Worm (Caenorhabditis elegans) whole organism, L3 larva: Measurements from ENCODE around the gene C27D6.12.

Experiments
- R02D3.7 ChIP-seq: fragments of 150-350 bp; optimal IDR thresholded peaks from 2 replicates; lab custom pipeline; 2014; ENCODE audit warnings: missing biosample characterization, missing genetic modification characterization
- ZK546.5 ChIP-seq: sonication (generic microtip); optimal IDR thresholded peaks from 2 replicates; lab custom pipeline; 2017; ENCODE audit warnings: missing biosample characterization, missing genetic modification characterization
- aly-2 ChIP-seq: fragments of 150-350 bp; optimal IDR thresholded peaks from 2 replicates; lab custom pipeline; 2014; ENCODE audit warnings: missing biosample characterization, missing genetic modification characterization
- ceh-28 ChIP-seq: fragments of 150-350 bp; optimal IDR thresholded peaks from 2 replicates; lab custom pipeline; 2014; ENCODE audit warnings: missing biosample characterization, missing genetic modification reagents, missing genetic modification characterization
- ceh-82 ChIP-seq: fragments of 150-350 bp; optimal IDR thresholded peaks from 2 replicates; lab custom pipeline; 2014; ENCODE audit warnings: missing biosample characterization, missing genetic modification characterization
- ceh-9 ChIP-seq: sonication (generic microtip); optimal IDR thresholded peaks from 2 replicates; lab custom pipeline; 2018; ENCODE audit warnings: missing biosample characterization, missing genetic modification characterization
- daf-12 ChIP-seq: fragments of 150-350 bp; optimal IDR thresholded peaks from 2 replicates; lab custom pipeline; 2014; ENCODE audit warnings: missing biosample characterization, missing genetic modification reagents, missing genetic modification characterization
- egl-27 ChIP-seq: sonication (generic microtip); optimal IDR thresholded peaks from 4 replicates; lab custom pipeline; 2017; ENCODE audit warnings: missing biosample characterization, missing genetic modification reagents, missing genetic modification characterization
- egl-5 ChIP-seq: fragments of 150-350 bp; optimal IDR thresholded peaks from 2 replicates; lab custom pipeline; 2017; ENCODE audit warnings: missing biosample characterization, missing genetic modification reagents, missing genetic modification characterization, inconsistent platforms
- elt-1 ChIP-seq: fragments of 150-350 bp; optimal IDR thresholded peaks from 2 replicates; lab custom pipeline; 2014; ENCODE audit warnings: missing biosample characterization, missing genetic modification characterization
- elt-2 ChIP-seq: sonication (generic microtip); optimal IDR thresholded peaks from 2 replicates; lab custom pipeline; 2016; ENCODE audit warnings: missing genetic modification reagents, mild to moderate bottlenecking, missing genetic modification characterization, missing compliant biosample characterization
- elt-3 ChIP-seq, 3 experiments: fragments of 150-350 bp in 1 of 3; sonication (generic microtip) in 2 of 3; optimal IDR thresholded peaks; 2 replicates in 2 of 3; 4 replicates in 1 of 3; lab custom pipeline; 2014 to 2017; ENCODE audit warnings: missing biosample characterization in 3 of 3, missing genetic modification characterization in 3 of 3
- fkh-10 ChIP-seq: sonication (generic microtip); optimal IDR thresholded peaks from 2 replicates; lab custom pipeline; 2017; ENCODE audit warnings: missing biosample characterization, missing genetic modification reagents, missing genetic modification characterization
- fos-1 ChIP-seq: fragments of 150-350 bp; optimal IDR thresholded peaks from 2 replicates; lab custom pipeline; 2014; ENCODE audit warnings: missing biosample characterization, missing genetic modification characterization
- hmg-11 ChIP-seq: sonication (generic microtip); optimal IDR thresholded peaks from 2 replicates; lab custom pipeline; 2016; ENCODE audit warnings: missing genetic modification characterization, missing compliant biosample characterization
- jun-1 ChIP-seq: fragments of 150-350 bp; optimal IDR thresholded peaks from 2 replicates; lab custom pipeline; 2014; ENCODE audit warnings: missing biosample characterization, missing genetic modification reagents, missing genetic modification characterization
- lin-15B ChIP-seq: fragments of 150-350 bp; optimal IDR thresholded peaks from 2 replicates; lab custom pipeline; 2014; ENCODE audit warnings: missing biosample characterization, missing genetic modification characterization
- lin-39 ChIP-seq: fragments of 150-350 bp; optimal IDR thresholded peaks from 2 replicates; lab custom pipeline; 2018; ENCODE audit warnings: missing biosample characterization, missing genetic modification reagents, missing genetic modification characterization
- lsy-12 ChIP-seq: sonication (generic microtip); optimal IDR thresholded peaks from 2 replicates; lab custom pipeline; 2016; ENCODE audit warnings: mild to moderate bottlenecking, missing genetic modification characterization, missing compliant biosample characterization
- mdl-1 ChIP-seq: fragments of 150-350 bp; optimal IDR thresholded peaks from 2 replicates; lab custom pipeline; 2014; ENCODE audit warnings: missing biosample characterization, missing genetic modification characterization
- mml-1 ChIP-seq: fragments of 150-350 bp; sonication (generic microtip); optimal IDR thresholded peaks from 3 replicates; lab custom pipeline; 2014; ENCODE audit warnings: missing biosample characterization, missing genetic modification characterization
- nfya-1 ChIP-seq: sonication (generic microtip); optimal IDR thresholded peaks from 2 replicates; lab custom pipeline; 2017; ENCODE audit warnings: missing genetic modification characterization, mild to moderate bottlenecking, missing compliant biosample characterization, antibody characterized with exemption, moderate library complexity; ENCODE audit not compliant: insufficient read depth
- nhr-12 ChIP-seq: fragments of 150-350 bp; optimal IDR thresholded peaks from 2 replicates; lab custom pipeline; 2014; ENCODE audit warnings: missing biosample characterization, missing genetic modification characterization
- nhr-23 ChIP-seq: fragments of 150-350 bp; optimal IDR thresholded peaks from 2 replicates; lab custom pipeline; 2014; ENCODE audit warnings: missing biosample characterization, missing genetic modification reagents, missing genetic modification characterization
- nhr-237 ChIP-seq: fragments of 150-350 bp; optimal IDR thresholded peaks from 2 replicates; lab custom pipeline; 2014; ENCODE audit warnings: missing biosample characterization, missing genetic modification characterization
- nhr-25 ChIP-seq: sonication (generic microtip); optimal IDR thresholded peaks from 2 replicates; lab custom pipeline; 2017; ENCODE audit warnings: missing biosample characterization, missing genetic modification characterization
- nhr-28 ChIP-seq: fragments of 150-350 bp; optimal IDR thresholded peaks from 2 replicates; lab custom pipeline; 2014; ENCODE audit warnings: missing biosample characterization, missing genetic modification characterization
- nhr-43 ChIP-seq: sonication (generic microtip); optimal IDR thresholded peaks from 2 replicates; lab custom pipeline; 2016; ENCODE audit warnings: mild to moderate bottlenecking, missing genetic modification characterization, missing compliant biosample characterization; ENCODE audit not compliant: poor library complexity, severe bottlenecking
- nhr-67 ChIP-seq: fragments of 150-350 bp; optimal IDR thresholded peaks from 2 replicates; lab custom pipeline; 2014; ENCODE audit warnings: missing biosample characterization, missing genetic modification characterization
- nhr-76 ChIP-seq: fragments of 150-350 bp; sonication (generic microtip); optimal IDR thresholded peaks from 5 replicates; lab custom pipeline; 2014; ENCODE audit warnings: missing biosample characterization, missing genetic modification characterization
- nhr-77 ChIP-seq: fragments of 150-350 bp; optimal IDR thresholded peaks from 2 replicates; lab custom pipeline; 2014; ENCODE audit warnings: missing biosample characterization, missing genetic modification characterization
- pha-4 ChIP-seq: fragments of 150-350 bp; optimal IDR thresholded peaks from 2 replicates; lab custom pipeline; 2014; ENCODE audit warnings: missing biosample characterization, missing genetic modification reagents, missing genetic modification characterization
- pqm-1 ChIP-seq: fragments of 150-350 bp; optimal IDR thresholded peaks from 2 replicates; lab custom pipeline; 2017; ENCODE audit warnings: missing biosample characterization, missing genetic modification characterization, inconsistent platforms
- skn-1 ChIP-seq: fragments of 150-350 bp; optimal IDR thresholded peaks from 2 replicates; lab custom pipeline; 2014; ENCODE audit warnings: missing biosample characterization, missing genetic modification characterization
- snpc-4 ChIP-seq: fragments of 150-350 bp; optimal IDR thresholded peaks from 2 replicates; lab custom pipeline; 2014; ENCODE audit warnings: missing biosample characterization, missing genetic modification characterization
- tbx-2 ChIP-seq: sonication (generic microtip); optimal IDR thresholded peaks from 2 replicates; lab custom pipeline; 2016; ENCODE audit warnings: mild to moderate bottlenecking, missing genetic modification characterization, missing compliant biosample characterization
- unc-62 ChIP-seq: fragments of 150-350 bp; sonication (generic microtip); optimal IDR thresholded peaks from 4 replicates; lab custom pipeline; 2014; ENCODE audit warnings: missing biosample characterization, missing genetic modification reagents, missing genetic modification characterization
- ztf-11 ChIP-seq: fragments of 150-350 bp; optimal IDR thresholded peaks from 2 replicates; lab custom pipeline; 2014; ENCODE audit warnings: missing biosample characterization, missing genetic modification characterization
- ztf-4 ChIP-seq: fragments of 150-350 bp; optimal IDR thresholded peaks from 2 replicates; lab custom pipeline; 2014; ENCODE audit warnings: missing biosample characterization, missing genetic modification characterization

The C27D6.12 gene

DNA sequence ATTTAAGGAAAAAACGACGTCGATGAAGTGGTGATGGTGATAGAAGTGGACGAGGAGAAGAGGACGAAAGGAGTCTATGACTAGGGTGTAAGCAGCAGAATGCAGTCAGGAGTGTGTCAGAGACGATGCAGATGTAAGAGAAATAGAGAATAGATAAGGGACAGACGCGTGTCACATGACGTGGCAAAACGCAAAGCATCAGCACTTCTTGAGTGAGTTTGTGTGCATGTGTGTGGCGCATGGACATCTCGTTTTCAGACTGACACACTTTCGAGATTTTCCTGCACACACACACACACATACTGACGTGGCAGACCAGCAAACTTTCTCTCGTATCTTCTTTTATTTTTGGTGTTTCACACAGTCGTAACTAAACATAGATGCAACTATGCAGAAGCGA, 4.6 kb upstream of the C27D6.12 start (continued):
- no peak for TF ChIP-seq egl-27 (tag; lab: Kevin White, UChicago)
- no peak for TF ChIP-seq ztf-4 (tag; lab: Kevin White, UChicago)
- TF ChIP-seq skn-1 (tag; lab: Kevin White, UChicago): peak; percentile 75
- TF ChIP-seq nhr-67 (tag; lab: Kevin White, UChicago): no peak
- no peak for TF ChIP-seq ZK546.5 (tag; lab: Kevin White, UChicago)
- TF ChIP-seq pha-4: peak; percentile 48
- TF ChIP-seq nhr-77: no peak
- TF ChIP-seq nhr-76 (tag; lab: Kevin White, UChicago): no peak
- no peak for TF ChIP-seq ceh-9
- no peak for TF ChIP-seq R02D3.7
- no peak for TF ChIP-seq mdl-1 (tag; lab: Kevin White, UChicago)
- TF ChIP-seq pqm-1 (tag; lab: Kevin White, UChicago): peak; percentile 89
- TF ChIP-seq hmg-11 (tag; lab: Kevin White, UChicago): peak; percentile 44
- no peak for TF ChIP-seq daf-12 (tag; lab: Kevin White, UChicago)
- TF ChIP-seq fkh-10 (GFP tag; lab: Kevin White, UChicago): no peak
- TF ChIP-seq ztf-11 (tag; lab: Kevin White, UChicago): no peak
- TF ChIP-seq lin-39: peak; percentile 30
- no peak for TF ChIP-seq fos-1 (tag; lab: Kevin White, UChicago)
- TF ChIP-seq ceh-82: no peak
- TF ChIP-seq nfya-1 (tag; lab: Kevin White, UChicago): peak; percentile 71
- TF ChIP-seq nhr-43: peak; percentile 68
- TF ChIP-seq unc-62 (GFP tag; lab: Kevin White, UChicago): no peak
- peak; percentile 99 for TF ChIP-seq elt-2 (tag; lab: Kevin White, UChicago)
- TF ChIP-seq nhr-12 (tag; lab: Kevin White, UChicago): no peak

DNA sequence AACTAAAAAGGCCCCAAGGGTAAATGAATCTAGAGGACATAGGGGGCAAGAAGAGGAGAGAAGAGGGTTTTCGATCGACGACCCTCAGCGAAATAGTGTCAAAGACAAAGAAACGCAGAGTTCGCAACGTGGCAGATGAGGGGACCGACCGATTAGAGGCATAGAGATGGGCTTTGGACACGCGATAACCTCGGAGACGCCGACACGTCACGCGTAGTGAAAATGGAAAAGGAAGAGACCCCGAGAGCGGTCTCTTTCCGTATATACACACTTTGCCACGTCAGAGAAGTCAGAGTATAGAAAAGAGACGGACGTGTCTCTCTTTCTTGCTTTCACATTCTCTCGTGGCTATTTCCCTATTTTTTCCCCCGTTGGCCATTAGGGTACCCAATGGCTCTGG, 3.7 kb upstream of the C27D6.12 start:
- TF ChIP-seq snpc-4 (tag; lab: Kevin White, UChicago) (peak; percentile 37), pha-4 (peak; percentile 28), nhr-28 (tag; lab: Kevin White, UChicago) (no peak), nhr-67 (tag; lab: Kevin White, UChicago) (no peak), jun-1 (tag; lab: Kevin White, UChicago) (peak; percentile 59), ceh-82 (no peak), skn-1 (tag; lab: Kevin White, UChicago) (no peak), elt-1 (tag; lab: Kevin White, UChicago) (peak; percentile 52), hmg-11 (tag; lab: Kevin White, UChicago) (peak; percentile 49), ceh-9 (no peak), unc-62 (GFP tag; lab: Kevin White, UChicago) (peak; percentile 60), mml-1 (tag; lab: Kevin White, UChicago) (no peak), elt-3 (tag; optimal IDR thresholded peaks at IDR 0.05; lab: Kevin White, UChicago) (no peak), elt-2 (tag; lab: Kevin White, UChicago) (peak; percentile 61), lsy-12 (tag; lab: Kevin White, UChicago) (peak; percentile 56), ztf-4 (tag; lab: Kevin White, UChicago) (peak; percentile 46), nhr-237 (tag; lab: Kevin White, UChicago) (no peak), lin-39 (peak; percentile 71), lin-15B (tag; lab: Kevin White, UChicago) (peak; percentile 37), nhr-76 (tag; lab: Kevin White, UChicago) (peak; percentile 34), nfya-1 (tag; lab: Kevin White, UChicago) (peak; percentile 73), ceh-28 (tag; lab: Kevin White, UChicago) (peak; percentile 38), fkh-10 (GFP tag; lab: Kevin White, UChicago) (peak; percentile 40), nhr-23 (peak; percentile 49), nhr-43 (peak; percentile 63), tbx-2 (peak; percentile 71), egl-27 (tag; lab: Kevin White, UChicago) (no peak), egl-5 (tag; lab: Kevin White, UChicago) (peak; percentile 63), nhr-25 (tag; lab: Kevin White, UChicago) (peak; percentile 56), aly-2 (tag; lab: Kevin White, UChicago) (no peak), mdl-1 (tag; lab: Kevin White, UChicago) (peak; percentile 62), ztf-11 (tag; lab: Kevin White, UChicago) (no peak)
- TF ChIP-seq, all 47 proteins: peak for 21
